Worm (Caenorhabditis elegans) whole organism, late embryonic: ENCODE measurements around the gene F43G6.4.

Source experiments
- ama-1 ChIP-seq: fragments of 150-350 bp; optimal IDR thresholded peaks from 2 replicates; lab custom pipeline; 2014
- ceh-19 ChIP-seq: fragments of 200-800 bp; sonication (Bioruptor generic); optimal IDR thresholded peaks from 2 replicates; lab custom pipeline; 2018; ENCODE audit warnings: mild to moderate bottlenecking, missing genetic modification characterization, missing compliant biosample characterization
- ceh-31 ChIP-seq: sonication (generic microtip); optimal IDR thresholded peaks from 2 replicates; lab custom pipeline; 2016; ENCODE audit warnings: missing genetic modification characterization, missing compliant biosample characterization
- lin-11 ChIP-seq: fragments of 200-800 bp; sonication (Bioruptor generic); optimal IDR thresholded peaks from 2 replicates; lab custom pipeline; 2018; ENCODE audit warnings: mild to moderate bottlenecking, missing genetic modification characterization, missing compliant biosample characterization
- mec-3 ChIP-seq: sonication (generic microtip); optimal IDR thresholded peaks from 2 replicates; lab custom pipeline; 2016; ENCODE audit warnings: borderline replicate concordance, missing genetic modification characterization, missing compliant biosample characterization
- unc-55 ChIP-seq: sonication (generic microtip); optimal IDR thresholded peaks from 2 replicates; lab custom pipeline; 2017; ENCODE audit warnings: missing biosample characterization, missing genetic modification reagents, missing genetic modification characterization

DNA sequence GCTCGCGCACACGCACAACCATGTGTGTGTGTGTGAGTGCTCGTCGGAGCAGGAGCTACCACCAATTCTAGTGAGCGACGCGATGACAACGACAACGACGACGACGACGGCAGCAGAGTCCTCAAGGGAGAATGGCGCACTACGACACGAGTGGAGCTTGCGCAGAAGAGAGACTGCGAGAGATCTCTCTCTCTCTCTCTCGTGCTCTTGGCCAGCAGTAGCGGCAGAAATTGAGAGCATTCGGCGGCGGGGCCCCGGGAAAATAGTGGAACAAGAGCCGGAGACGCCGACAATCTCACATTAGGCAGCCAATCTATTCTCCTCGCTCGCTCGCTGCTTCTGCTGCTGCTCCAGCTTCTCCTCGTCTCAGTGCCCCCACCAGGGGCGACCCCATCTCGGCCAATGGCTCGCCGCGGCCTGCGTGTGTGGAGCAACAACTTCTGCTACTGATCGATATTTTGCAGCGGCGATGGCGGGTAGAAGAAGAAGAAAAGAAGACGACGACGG lies 43.7 kb upstream of the F43G6.4 start:
- TF ChIP-seq lin-11 = no peak
- peak; percentile 85 for TF ChIP-seq unc-55 (GFP tag; lab: Kevin White, UChicago)
- TF ChIP-seq mec-3 = no peak
- TF ChIP-seq ama-1 (lab: Kevin White, UChicago) = peak; percentile 26
- TF ChIP-seq ceh-19 (GFP tag; lab: Kevin White, UChicago) = peak; percentile 74
- TF ChIP-seq ceh-31 (tag; lab: Kevin White, UChicago) = peak; percentile 89
